Fruit fly (Drosophila melanogaster) whole organism, larva: Measurements from ENCODE around the gene Rh4.
A peak's percentile ranks its signal among the peaks of the same experiment; 100 is the strongest.

Source experiments
- noc ChIP-seq: fragments of 200-800 bp; sonication (Bioruptor generic); optimal IDR thresholded peaks from 3 replicates; lab custom pipeline; 2019; ENCODE audit warnings: missing biosample characterization, mild to moderate bottlenecking, missing genetic modification characterization, moderate library complexity

The Rh4 gene

DNA sequence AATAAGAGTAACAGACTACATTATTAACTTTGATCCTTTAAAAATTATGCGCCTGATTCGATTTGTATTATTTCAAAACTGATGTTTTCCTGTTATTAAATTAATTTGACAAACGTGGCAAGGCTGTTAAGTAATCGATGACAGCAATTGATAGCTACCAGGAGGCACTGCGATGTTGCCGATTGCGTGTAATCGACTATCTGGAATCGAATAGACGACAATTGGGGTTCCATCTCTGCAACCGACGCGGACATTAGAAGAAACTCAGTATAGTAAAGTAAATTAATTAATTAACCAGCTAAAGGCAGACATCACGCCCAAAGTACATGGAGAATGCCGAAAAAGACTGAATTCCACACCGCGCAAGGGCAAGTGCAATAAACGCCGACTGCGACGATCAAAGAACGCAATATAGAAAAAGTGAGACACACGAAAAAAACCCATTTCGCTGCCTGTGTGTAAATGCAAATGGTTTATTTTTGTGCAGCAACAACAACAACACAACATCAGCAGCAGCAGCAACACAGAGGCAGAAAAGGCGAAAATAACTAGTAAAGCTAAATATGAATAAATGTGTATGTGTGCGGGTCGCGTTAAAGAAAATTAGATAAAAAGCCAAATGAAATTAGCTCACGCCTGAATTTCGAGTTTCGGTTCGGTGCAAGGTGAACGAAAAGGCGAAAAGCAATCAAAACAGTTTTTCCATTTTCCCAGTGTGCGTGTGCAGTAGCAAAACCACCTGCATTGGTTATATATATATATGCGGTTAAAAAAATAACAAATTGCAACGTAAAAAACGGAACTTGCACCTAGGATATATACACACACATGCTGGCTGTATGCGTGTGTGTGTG lies 8.6 kb downstream of the Rh4 start, which contains the start of gene sina:
Gene sina, plus strand, starts transcription at position 219 of the 854 bp plus-strand sequence.
- no peak for TF ChIP-seq noc (tag; lab: Kevin White, UChicago)

DNA sequence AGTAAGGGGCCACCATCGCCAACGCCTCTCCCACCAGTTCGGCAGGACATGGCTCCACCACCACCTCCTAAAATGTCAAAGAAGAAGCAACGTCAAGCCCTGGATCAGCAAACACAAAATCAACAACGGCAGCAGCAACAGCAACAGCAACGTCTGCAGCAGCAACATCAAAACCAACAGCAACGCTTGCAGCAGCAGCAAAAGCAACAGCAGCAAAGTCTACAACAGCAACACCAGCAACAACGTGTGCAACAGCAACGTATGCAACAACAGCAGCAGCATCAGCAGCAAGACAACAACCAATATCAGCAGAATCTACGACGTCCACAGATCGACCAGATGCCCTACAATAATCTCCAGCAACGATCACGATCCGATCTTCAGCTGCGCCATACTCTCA lies 10.8 kb downstream of the Rh4 start:
- no peak for TF ChIP-seq noc (tag; lab: Kevin White, UChicago)

DNA sequence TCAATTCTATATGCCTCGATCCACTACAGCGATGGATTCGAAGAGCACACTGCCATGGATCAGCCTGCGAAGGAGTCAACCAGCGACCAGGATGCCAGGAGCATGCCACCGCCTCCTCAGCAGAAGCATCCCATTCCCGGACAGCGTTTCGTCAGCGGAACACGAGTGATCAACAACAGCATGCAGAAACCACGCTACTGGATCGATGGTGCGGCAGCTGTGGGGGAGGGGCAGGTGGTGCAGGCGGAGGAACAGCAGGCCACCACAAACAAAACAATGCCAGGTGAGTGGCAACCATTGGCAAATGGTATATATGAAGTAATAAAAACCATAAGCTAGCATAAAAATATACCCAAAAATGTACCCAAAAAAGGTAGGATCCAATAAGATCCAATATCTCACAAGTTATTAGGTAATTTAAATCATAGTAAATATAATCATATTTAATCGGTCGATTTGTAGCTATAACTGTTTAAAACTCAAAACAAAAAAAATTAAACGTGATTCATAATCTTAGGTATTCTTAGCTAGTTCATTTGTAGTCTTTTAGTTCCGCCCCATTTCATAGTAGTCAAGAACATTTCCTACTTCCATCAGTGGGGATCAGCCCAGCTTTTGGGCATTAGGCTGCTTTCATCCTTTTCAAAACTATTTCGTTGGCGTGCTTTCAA lies 16.6 kb downstream of the Rh4 start, which contains the start of gene CG32161:
Gene CG32161, plus strand, starts transcription at position 621 of the 671 bp plus-strand sequence.
- no peak for TF ChIP-seq noc (tag; lab: Kevin White, UChicago)

DNA sequence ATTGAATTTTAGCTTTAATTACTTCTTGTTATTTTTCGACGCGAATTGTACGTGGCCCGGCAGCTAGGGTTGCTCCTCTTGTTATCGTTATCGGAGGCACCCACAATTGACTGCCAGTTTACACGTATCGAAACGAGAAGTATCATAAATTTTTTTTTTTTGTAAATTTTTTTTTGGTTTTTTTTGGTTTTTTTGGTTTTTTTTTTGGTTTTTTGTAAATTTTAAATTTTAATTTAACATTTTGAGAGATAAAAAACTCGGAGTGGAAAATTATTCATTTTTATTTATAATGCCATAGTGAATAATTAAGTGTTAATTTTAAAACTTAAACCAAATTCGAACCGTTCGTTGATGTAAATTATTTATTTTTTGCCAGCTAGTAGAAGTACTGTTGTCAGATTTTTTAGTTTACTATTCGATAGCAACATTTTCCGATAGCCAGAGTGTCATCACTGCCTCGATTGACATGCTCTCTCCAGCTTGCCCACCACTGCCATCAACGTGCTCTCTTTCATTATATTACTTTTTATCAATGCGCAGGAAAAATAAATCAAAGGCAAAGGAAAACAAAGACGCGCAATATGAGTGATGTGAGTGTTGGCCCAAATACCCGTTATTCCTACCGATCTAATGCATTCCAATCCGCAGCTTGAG lies 17.3 kb downstream of the Rh4 start, which contains the start of the genes kud and Zcchc7:
Gene kud, minus strand, starts transcription at position 72 of the 654 bp plus-strand sequence.
Gene Zcchc7, plus strand, starts transcription at position 467 of the 654 bp plus-strand sequence.
- peak; percentile 79 for TF ChIP-seq noc (tag; lab: Kevin White, UChicago)

DNA sequence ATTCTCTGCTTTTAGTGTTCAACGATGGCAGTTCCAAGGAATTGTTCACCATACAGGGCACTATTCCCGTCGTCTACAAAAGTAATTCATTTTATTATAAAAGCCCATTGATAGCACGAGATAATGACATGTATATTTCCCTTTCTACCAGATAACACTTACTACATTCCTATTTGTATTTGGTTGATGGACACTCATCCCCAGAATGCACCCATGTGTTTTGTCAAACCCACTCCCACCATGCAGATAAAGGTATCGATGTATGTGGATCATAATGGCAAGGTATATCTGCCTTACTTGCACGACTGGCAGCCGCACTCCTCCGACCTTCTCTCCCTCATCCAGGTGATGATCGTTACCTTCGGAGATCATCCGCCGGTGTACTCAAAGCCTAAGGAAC lies 19.4 kb downstream of the Rh4 start:
- TF ChIP-seq noc (tag; lab: Kevin White, UChicago): no peak

DNA sequence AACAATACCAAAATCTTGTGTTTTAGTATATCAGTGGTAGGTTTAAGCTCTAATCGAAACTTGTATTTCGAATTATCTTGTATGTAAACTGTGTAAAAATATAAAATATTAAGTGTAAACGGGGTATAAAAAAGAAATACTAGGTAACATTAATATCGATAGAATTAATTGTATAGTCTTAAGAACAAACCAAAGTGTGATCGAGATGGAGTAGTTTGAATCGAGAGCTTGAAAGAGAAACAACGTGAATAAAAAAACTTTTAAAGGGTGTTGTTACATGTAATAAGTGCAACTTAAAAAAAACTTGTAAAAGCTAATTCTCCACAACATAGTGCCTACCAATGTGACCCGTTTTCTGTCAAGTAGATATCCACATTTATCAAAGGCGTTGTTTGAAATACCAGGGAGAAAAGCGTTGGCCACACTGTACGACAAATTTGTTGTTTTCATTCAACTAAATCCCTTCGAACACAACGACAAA lies 20.2 kb downstream of the Rh4 start, which contains the start of gene TSG101:
Gene TSG101, plus strand, starts transcription at position 208 of the 481 bp plus-strand sequence.
- TF ChIP-seq noc (tag; lab: Kevin White, UChicago): no peak

DNA sequence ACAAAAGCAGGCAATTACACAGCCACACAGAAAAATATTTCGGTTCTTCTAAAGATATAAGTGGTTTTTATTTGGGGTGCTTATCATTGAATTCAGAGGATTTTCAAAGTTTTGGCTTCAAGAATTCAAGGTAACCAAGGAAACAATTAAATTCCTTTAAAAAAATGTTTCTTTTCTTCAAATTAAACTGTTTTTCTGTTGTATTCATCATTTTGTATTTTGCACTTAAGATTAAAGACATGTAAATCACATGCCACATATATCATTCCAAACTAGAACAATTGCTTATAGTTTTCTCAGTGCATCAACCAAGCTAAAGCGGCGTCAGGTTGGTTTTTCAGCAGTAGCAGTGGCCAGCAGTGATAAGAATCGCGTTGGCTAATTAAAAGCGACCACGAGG lies 21.8 kb downstream of the Rh4 start:
- no peak for TF ChIP-seq noc (tag; lab: Kevin White, UChicago)

DNA sequence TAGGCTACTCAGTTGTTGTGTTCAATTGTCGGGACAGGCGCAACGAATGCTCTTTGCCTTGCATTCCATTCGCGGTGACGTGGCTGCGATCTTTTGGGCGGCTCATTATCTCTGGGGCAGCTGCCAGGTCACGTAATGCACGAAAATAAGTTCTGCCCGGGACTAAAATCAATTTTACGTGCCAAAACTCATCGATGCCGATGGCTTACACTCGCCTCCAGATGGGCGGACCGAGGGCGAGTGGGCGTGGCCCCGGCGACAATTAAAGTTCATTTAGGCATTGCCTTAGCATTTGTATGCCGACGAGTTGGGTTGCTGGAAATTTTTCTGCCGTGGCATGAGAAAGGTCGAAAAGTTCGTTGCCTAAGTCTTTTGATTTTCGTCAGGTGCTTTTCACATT lies 25.6 kb downstream of the Rh4 start:
- no peak for TF ChIP-seq noc (tag; lab: Kevin White, UChicago)

DNA sequence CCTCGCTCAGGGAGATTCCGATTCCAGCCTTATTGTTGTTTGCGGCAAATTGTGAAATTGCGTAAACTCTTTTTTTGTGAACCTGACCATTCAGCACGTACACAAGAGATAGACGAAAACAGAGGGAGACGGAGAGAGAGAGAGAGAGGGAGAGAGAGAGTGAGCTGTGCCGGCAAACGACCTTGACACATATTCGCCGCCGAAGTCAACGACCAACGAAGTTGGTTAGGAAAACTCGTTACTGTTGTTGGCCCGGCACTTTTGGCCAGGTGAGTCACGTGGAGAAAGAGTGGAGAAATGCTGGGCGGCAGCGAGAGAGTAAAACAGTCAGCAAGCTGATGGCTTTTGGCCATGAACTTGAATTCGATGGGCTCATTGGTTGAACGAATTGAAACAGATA lies 32.3 kb downstream of the Rh4 start:
- no peak for TF ChIP-seq noc (tag; lab: Kevin White, UChicago)

DNA sequence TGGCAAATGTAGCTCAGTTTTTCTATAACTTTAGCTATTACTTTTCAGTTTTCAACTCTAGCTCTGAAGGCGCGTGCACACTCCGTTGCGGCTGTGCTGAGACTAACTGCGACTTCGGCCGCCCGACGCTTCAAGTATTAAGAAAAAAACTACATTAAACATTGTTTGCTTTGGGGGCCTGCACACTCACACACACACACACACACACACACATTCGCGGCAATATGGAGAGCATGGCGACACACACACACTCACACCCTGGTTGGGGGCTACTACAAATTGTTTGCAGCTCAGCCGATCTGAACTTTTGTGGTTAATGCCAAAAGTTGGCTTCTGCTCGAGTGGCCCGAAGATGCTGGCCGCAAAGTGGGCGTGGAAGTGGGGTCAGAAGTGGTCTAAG lies 33.4 kb downstream of the Rh4 start, which contains the start of gene CG13024:
Gene CG13024, minus strand, starts transcription at position 108 of the 400 bp plus-strand sequence.
- no peak for TF ChIP-seq noc (tag; lab: Kevin White, UChicago)

DNA sequence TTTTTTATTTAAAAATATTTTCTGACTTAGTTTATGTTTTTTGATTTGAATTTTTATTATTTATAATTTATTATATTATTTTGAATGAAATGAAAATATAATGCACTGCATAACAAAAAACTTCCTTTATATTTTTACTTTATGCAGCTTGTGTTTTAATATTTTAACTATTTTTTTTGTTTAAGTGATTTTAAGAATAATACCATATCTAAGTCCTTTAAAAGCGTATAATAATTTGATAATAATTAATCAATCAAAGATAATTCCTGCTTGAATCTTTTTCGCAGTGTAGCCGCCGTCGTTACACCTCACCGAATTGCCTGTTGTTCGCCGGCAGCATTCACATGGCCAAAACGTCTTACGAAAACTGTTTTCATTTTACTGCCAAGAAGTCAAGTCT lies 37.1 kb downstream of the Rh4 start:
- no peak for TF ChIP-seq noc (tag; lab: Kevin White, UChicago)

DNA sequence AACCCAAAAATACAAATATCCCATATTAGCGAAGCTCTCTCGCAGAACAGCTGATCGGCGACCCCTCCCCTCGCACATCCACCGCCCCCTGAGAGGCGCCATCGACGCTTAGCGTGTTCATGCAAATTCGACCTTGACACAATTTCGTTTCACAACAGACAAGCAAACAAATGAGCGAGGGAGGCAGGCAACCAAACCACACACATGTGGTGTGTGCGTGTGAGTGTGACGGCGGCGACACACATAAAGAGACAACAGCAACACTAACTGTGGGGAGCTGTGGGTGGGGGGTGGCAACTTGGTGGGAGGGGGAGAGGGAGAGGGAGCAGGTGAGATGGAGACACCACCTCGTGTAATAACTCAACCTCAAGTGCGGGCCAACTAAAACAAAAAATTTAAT lies 37.6 kb downstream of the Rh4 start:
- no peak for TF ChIP-seq noc (tag; lab: Kevin White, UChicago)

DNA sequence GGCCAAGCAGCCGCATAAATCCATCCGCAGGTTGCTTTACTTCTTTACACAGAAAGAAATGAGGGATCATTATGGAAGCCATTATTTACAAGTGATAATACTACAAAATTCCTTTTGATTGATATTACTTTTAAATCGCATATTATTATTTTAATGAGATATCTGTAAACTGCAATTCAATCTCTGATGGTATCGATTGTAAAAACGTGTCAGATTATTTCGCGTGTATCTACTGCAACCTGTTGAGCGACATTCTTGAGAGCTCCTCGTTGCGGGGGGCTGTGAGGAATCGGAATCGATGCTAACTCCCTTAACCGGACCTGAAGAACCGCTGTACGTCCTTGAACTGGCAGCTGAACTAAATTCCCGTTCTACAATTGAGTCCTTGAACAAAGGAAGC lies 44.3 kb downstream of the Rh4 start:
- TF ChIP-seq noc (tag; lab: Kevin White, UChicago): no peak

DNA sequence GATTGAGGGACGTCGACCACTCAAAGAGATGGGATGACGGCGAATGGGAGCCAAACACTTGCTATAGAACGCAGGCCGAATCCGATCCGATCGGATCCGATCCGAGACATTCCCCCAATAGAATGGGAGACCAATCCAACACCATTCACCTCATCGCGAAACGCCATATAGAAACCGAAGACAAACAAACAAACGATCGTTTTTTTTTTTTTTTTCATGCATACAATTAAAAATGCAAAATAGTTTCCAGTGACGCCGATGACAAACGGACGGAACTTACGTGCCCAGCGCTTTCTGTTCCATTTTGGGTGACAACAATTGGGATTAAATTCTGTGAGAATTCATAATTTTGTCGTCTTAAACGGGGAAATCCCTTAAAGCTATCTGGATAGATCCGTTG lies 48.3 kb downstream of the Rh4 start:
- TF ChIP-seq noc (tag; lab: Kevin White, UChicago): no peak

DNA sequence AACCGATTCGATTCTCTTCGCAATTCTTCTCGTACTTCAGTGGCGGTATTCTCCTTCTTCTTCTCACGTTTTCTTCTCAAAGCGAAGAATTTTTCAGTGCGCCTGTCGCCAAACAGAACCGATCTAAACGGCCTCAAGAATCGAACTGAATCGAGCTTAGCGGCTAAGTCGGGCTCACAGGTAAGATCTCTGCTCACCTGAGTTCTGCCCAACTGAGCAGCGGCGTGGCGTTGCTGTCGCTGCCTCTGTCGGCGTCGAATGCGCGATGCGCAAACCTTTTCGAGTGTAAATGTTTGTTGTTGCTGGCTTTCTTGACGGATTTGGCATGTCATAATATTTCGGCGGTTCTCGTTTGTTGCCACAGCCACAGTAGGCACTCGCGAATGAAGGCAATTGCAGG lies 50.4 kb downstream of the Rh4 start:
- peak; percentile 25 for TF ChIP-seq noc (tag; lab: Kevin White, UChicago)

DNA sequence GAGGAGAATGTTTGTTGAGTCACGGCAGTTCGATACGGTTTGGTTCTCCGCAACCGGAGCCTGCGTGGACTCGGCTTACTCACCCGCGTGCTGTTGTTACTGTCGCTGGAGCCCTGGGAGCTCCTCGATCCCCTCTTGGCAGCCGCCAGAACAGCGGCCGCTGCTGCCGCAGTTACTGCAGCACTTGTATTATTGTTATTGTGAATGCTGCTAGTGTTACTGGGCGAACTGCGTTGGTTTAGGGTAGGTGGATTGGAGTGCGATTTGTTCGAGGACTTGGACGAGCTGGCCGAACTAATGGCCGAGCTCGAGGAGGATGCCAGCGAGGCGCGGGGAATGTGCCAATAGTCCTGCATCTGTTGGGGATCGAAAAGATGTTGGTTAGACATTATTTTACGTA lies 51.8 kb downstream of the Rh4 start:
- no peak for TF ChIP-seq noc (tag; lab: Kevin White, UChicago)
